Fruit fly (Drosophila melanogaster) whole organism, embryonic: ENCODE measurements around the gene alpha-Spec.

ENCODE experiments used
- ATbp ChIP-seq: fragments of 200-800 bp; sonication (Bioruptor generic); optimal IDR thresholded peaks from 2 replicates; lab custom pipeline; 2017; ENCODE audit warnings: missing biosample characterization, mild to moderate bottlenecking, missing genetic modification characterization, missing genetic modification reagents
- CG11398 ChIP-seq: fragments of 200-800 bp; sonication (Bioruptor generic); optimal IDR thresholded peaks from 2 replicates; lab custom pipeline; 2016; ENCODE audit warnings: missing biosample characterization, missing genetic modification characterization
- CG12155 ChIP-seq: fragments of 200-800 bp; sonication (Bioruptor generic); optimal IDR thresholded peaks from 3 replicates; lab custom pipeline; 2016; ENCODE audit warnings: missing biosample characterization, missing genetic modification characterization
- CG16779 ChIP-seq: fragments of 200-800 bp; sonication (Bioruptor generic); IDR thresholded peaks from 2 replicates; pipeline ENCODE4 v1.3.6; 2022; ENCODE audit warnings: missing biosample characterization, missing genetic modification characterization
- CG18011 ChIP-seq: fragments of 200-800 bp; sonication (Bioruptor generic); optimal IDR thresholded peaks from 2 replicates; lab custom pipeline; 2017; ENCODE audit warnings: missing biosample characterization, missing genetic modification characterization, mild to moderate bottlenecking, moderate library complexity, missing genotype
- CG18476 ChIP-seq: fragments of 200-800 bp; sonication (Bioruptor generic); optimal IDR thresholded peaks from 2 replicates; lab custom pipeline; 2016; ENCODE audit warnings: missing biosample characterization, mild to moderate bottlenecking, missing genetic modification characterization
- CG2129 ChIP-seq: fragments of 200-800 bp; sonication (Bioruptor generic); IDR thresholded peaks from 2 replicates; pipeline ENCODE4 v1.3.6; 2022; ENCODE audit warnings: missing biosample characterization, missing genetic modification characterization; ENCODE audit not compliant: partially characterized antibody
- CG2678 ChIP-seq: fragments of 200-800 bp; sonication (Bioruptor generic); optimal IDR thresholded peaks from 3 replicates; lab custom pipeline; 2019; ENCODE audit warnings: missing biosample characterization, mild to moderate bottlenecking, missing genetic modification characterization, moderate library complexity
- CG31441 ChIP-seq: fragments of 200-800 bp; sonication (Bioruptor generic); IDR thresholded peaks from 2 replicates; pipeline ENCODE4 v1.3.6; 2022; ENCODE audit warnings: missing biosample characterization, missing genetic modification characterization
- CG3163 ChIP-seq: fragments of 200-800 bp; sonication (Bioruptor generic); optimal IDR thresholded peaks from 3 replicates; lab custom pipeline; 2016; ENCODE audit warnings: missing biosample characterization, missing genetic modification characterization
- CG42726 ChIP-seq: fragments of 200-800 bp; sonication (Bioruptor generic); IDR thresholded peaks from 2 replicates; pipeline ENCODE4 v1.3.6; 2022; ENCODE audit warnings: missing biosample characterization, missing genetic modification characterization; ENCODE audit not compliant: partially characterized antibody
- CG6254 ChIP-seq: fragments of 200-800 bp; sonication (Bioruptor generic); optimal IDR thresholded peaks from 3 replicates; lab custom pipeline; 2017; ENCODE audit warnings: mild to moderate bottlenecking, missing biosample characterization, missing genetic modification reagents, missing genetic modification characterization
- CG6791 ChIP-seq: fragments of 200-800 bp; sonication (Bioruptor generic); IDR thresholded peaks from 3 replicates; pipeline ENCODE4 v1.3.6; 2022; ENCODE audit warnings: missing biosample characterization, missing genetic modification characterization; ENCODE audit not compliant: partially characterized antibody
- CG8290 ChIP-seq, 3 experiments: fragments of 200-800 bp; sonication (Bioruptor generic); optimal IDR thresholded peaks; 2 replicates each; lab custom pipeline; 2016 to 2019; ENCODE audit warnings: missing biosample characterization in 3 of 3, missing genetic modification characterization in 3 of 3, mild to moderate bottlenecking in 2 of 3, moderate library complexity in 1 of 3
- Hey ChIP-seq: fragments of 200-800 bp; sonication (Bioruptor generic); optimal IDR thresholded peaks from 3 replicates; lab custom pipeline; 2018; ENCODE audit warnings: missing biosample characterization, mild to moderate bottlenecking, missing genetic modification characterization
- Hr39 ChIP-seq: fragments of >200 bp; optimal IDR thresholded peaks from 2 replicates; lab custom pipeline; 2017
- Mes4 ChIP-seq: fragments of 200-800 bp; sonication (Bioruptor generic); optimal IDR thresholded peaks from 2 replicates; lab custom pipeline; 2016; ENCODE audit warnings: missing biosample characterization, missing genetic modification characterization
- NC2β ChIP-seq: fragments of 200-800 bp; sonication (Bioruptor generic); optimal IDR thresholded peaks from 2 replicates; lab custom pipeline; 2016; ENCODE audit warnings: missing biosample characterization, missing genetic modification characterization
- NFAT ChIP-seq: fragments of 200-800 bp; sonication (Bioruptor generic); IDR thresholded peaks from 2 replicates; pipeline ENCODE4 v1.3.6; 2022; ENCODE audit warnings: missing biosample characterization, missing genetic modification characterization
- Neu2 ChIP-seq: fragments of 200-800 bp; sonication (Bioruptor generic); optimal IDR thresholded peaks from 3 replicates; lab custom pipeline; 2016; ENCODE audit warnings: missing biosample characterization, missing genetic modification characterization, borderline replicate concordance
- NfI ChIP-seq: fragments of 200-800 bp; sonication (Bioruptor generic); optimal IDR thresholded peaks from 3 replicates; lab custom pipeline; 2018; ENCODE audit warnings: missing biosample characterization, mild to moderate bottlenecking, missing genetic modification characterization, moderate library complexity
- Oli ChIP-seq: fragments of 200-800 bp; sonication (Bioruptor generic); optimal IDR thresholded peaks from 2 replicates; lab custom pipeline; 2018; ENCODE audit warnings: missing biosample characterization, mild to moderate bottlenecking, missing genetic modification characterization, moderate library complexity
- Scr ChIP-seq: fragments of 200-800 bp; sonication (Bioruptor generic); IDR thresholded peaks from 2 replicates; pipeline ENCODE4 v1.3.6; 2022; ENCODE audit warnings: missing biosample characterization, missing genetic modification characterization; ENCODE audit not compliant: partially characterized antibody
- Sin3A ChIP-seq: fragments of >200 bp; optimal IDR thresholded peaks from 2 replicates; lab custom pipeline; 2018
- Sox102F ChIP-seq: fragments of 200-800 bp; sonication (Bioruptor generic); optimal IDR thresholded peaks from 2 replicates; lab custom pipeline; 2018; ENCODE audit warnings: missing biosample characterization, mild to moderate bottlenecking, missing genetic modification characterization, moderate library complexity
- Stat92E ChIP-seq, 3 experiments: fragments of >200 bp in 2 of 3; fragments of 200-800 bp in 1 of 3; sonication (Bioruptor generic) in 1 of 3; optimal IDR thresholded peaks; 2 replicates each; lab custom pipeline; 2017 to 2019; ENCODE audit warnings: missing biosample characterization in 3 of 3, missing genetic modification characterization in 3 of 3, mild to moderate bottlenecking in 1 of 3, moderate library complexity in 1 of 3
- Trl ChIP-seq, 3 experiments: fragments of >200 bp in 2 of 3; fragments of 200-800 bp in 1 of 3; sonication (Bioruptor generic) in 1 of 3; optimal IDR thresholded peaks; 2 replicates in 1 of 3; 3 replicates in 2 of 3; lab custom pipeline; 2016 to 2017; ENCODE audit warnings: missing biosample characterization in 1 of 3, missing genetic modification characterization in 1 of 3
- Usf ChIP-seq: fragments of 200-800 bp; sonication (Bioruptor generic); optimal IDR thresholded peaks from 2 replicates; lab custom pipeline; 2017; ENCODE audit warnings: missing genotype, missing biosample characterization, missing genetic modification characterization
- bowl ChIP-seq: fragments of 200-800 bp; sonication (Bioruptor generic); IDR thresholded peaks from 2 replicates; pipeline ENCODE4 v1.3.6; 2022; ENCODE audit warnings: missing biosample characterization, missing genetic modification characterization
- corto ChIP-seq: fragments of 200-800 bp; sonication (Bioruptor generic); optimal IDR thresholded peaks from 2 replicates; lab custom pipeline; 2016; ENCODE audit warnings: missing biosample characterization, mild to moderate bottlenecking, missing genetic modification characterization, moderate library complexity
- crol ChIP-seq: fragments of 200-800 bp; sonication (Bioruptor generic); IDR thresholded peaks from 2 replicates; pipeline ENCODE4 v1.3.6; 2022; ENCODE audit warnings: missing biosample characterization, missing genetic modification characterization
- dmrt11E ChIP-seq: fragments of 200-800 bp; sonication (Bioruptor generic); optimal IDR thresholded peaks from 3 replicates; lab custom pipeline; 2018; ENCODE audit warnings: missing biosample characterization, mild to moderate bottlenecking, missing genetic modification characterization, moderate library complexity
- dmrt99B ChIP-seq: fragments of 200-800 bp; sonication (Bioruptor generic); optimal IDR thresholded peaks from 2 replicates; lab custom pipeline; 2018; ENCODE audit warnings: missing biosample characterization, mild to moderate bottlenecking, missing genetic modification characterization, moderate library complexity
- dpn ChIP-seq, 2 experiments: fragments of 200-800 bp; sonication (Bioruptor generic); optimal IDR thresholded peaks; 3 replicates each; lab custom pipeline; 2016; ENCODE audit warnings: missing biosample characterization in 2 of 2, missing genetic modification characterization in 2 of 2
- gce ChIP-seq: fragments of 200-800 bp; sonication (Bioruptor generic); IDR thresholded peaks from 3 replicates; pipeline ENCODE4 v1.3.6; 2022; ENCODE audit warnings: missing biosample characterization, missing genetic modification characterization
- gcm2 ChIP-seq: fragments of 200-800 bp; sonication (Bioruptor generic); optimal IDR thresholded peaks from 2 replicates; lab custom pipeline; 2016; ENCODE audit warnings: missing biosample characterization, missing genetic modification characterization
- gsb ChIP-seq: fragments of 200-800 bp; sonication (Bioruptor generic); IDR thresholded peaks from 2 replicates; pipeline ENCODE4 v1.3.6; 2022; ENCODE audit warnings: missing biosample characterization, missing genetic modification characterization
- insv ChIP-seq, 2 experiments: fragments of 200-800 bp; sonication (Bioruptor generic); optimal IDR thresholded peaks; 3 replicates each; lab custom pipeline; 2016 to 2018; ENCODE audit warnings: missing biosample characterization in 2 of 2, missing genetic modification characterization in 2 of 2
- inv ChIP-seq: fragments of 200-800 bp; sonication (Bioruptor generic); IDR thresholded peaks from 2 replicates; pipeline ENCODE4 v1.3.6; 2022; ENCODE audit warnings: missing biosample characterization, missing genetic modification characterization; ENCODE audit not compliant: partially characterized antibody
- jing ChIP-seq: fragments of 200-800 bp; sonication (Bioruptor generic); optimal IDR thresholded peaks from 2 replicates; lab custom pipeline; 2018; ENCODE audit warnings: missing biosample characterization, mild to moderate bottlenecking, missing genetic modification characterization
- psq ChIP-seq: fragments of 200-800 bp; sonication (Bioruptor generic); optimal IDR thresholded peaks from 2 replicates; lab custom pipeline; 2017; ENCODE audit warnings: missing biosample characterization, missing genetic modification characterization
- scrt ChIP-seq: fragments of 200-800 bp; sonication (Bioruptor generic); optimal IDR thresholded peaks from 2 replicates; lab custom pipeline; 2018; ENCODE audit warnings: missing biosample characterization, mild to moderate bottlenecking, missing genetic modification characterization, moderate library complexity
- sens-2 ChIP-seq: fragments of 200-800 bp; sonication (Bioruptor generic); IDR thresholded peaks from 2 replicates; pipeline ENCODE4 v1.3.6; 2022; ENCODE audit warnings: missing biosample characterization, missing genetic modification characterization
- shn ChIP-seq: fragments of 200-800 bp; sonication (Bioruptor generic); optimal IDR thresholded peaks from 3 replicates; lab custom pipeline; 2016; ENCODE audit warnings: missing biosample characterization, missing genetic modification characterization
- ttk ChIP-seq: fragments of 200-800 bp; sonication (Bioruptor generic); IDR thresholded peaks from 2 replicates; pipeline ENCODE4 v2.1.2; 2022; ENCODE audit warnings: missing biosample characterization, missing genetic modification characterization
- tup ChIP-seq: fragments of 200-800 bp; sonication (Bioruptor generic); optimal IDR thresholded peaks from 2 replicates; lab custom pipeline; 2016; ENCODE audit warnings: missing biosample characterization, mild to moderate bottlenecking, missing genetic modification characterization, moderate library complexity
- vfl ChIP-seq: fragments of 200-800 bp; sonication (Bioruptor generic); optimal IDR thresholded peaks from 2 replicates; lab custom pipeline; 2016; ENCODE audit warnings: missing biosample characterization, missing genetic modification characterization

The alpha-Spec gene

dm6 chr3L:1774713-1775648 lies 20.1 kb downstream of the alpha-Spec start, which contains the start of the genes CG13933 and PolD2 (continued):
- peak; percentile 83 for TF ChIP-seq Scr (GFP tag; lab: Robert Waterston, UW)
- TF ChIP-seq gcm2 (GFP tag; lab: Kevin White, UChicago), result peak; percentile 65
- no peak for TF ChIP-seq Trl (optimal IDR thresholded peaks at IDR 0.05; lab: Kevin White, UChicago)
- TF ChIP-seq Trl (GFP tag; optimal IDR thresholded peaks at IDR 0.05; lab: Kevin White, UChicago), result peak; percentile 64
- peak; percentile 99 for TF ChIP-seq bowl
- peak; percentile 83 for TF ChIP-seq CG6791 (GFP tag; lab: Robert Waterston, UW)
- peak; percentile 99 for TF ChIP-seq dmrt11E (tag; lab: Kevin White, UChicago)
- peak; percentile 77 for TF ChIP-seq CG18476
- peak in 1 of 2 experiments; percentile 67 for TF ChIP-seq insv (GFP tag; optimal IDR thresholded peaks at IDR 0.05; lab: Kevin White, UChicago)
- TF ChIP-seq Hey (tag; lab: Kevin White, UChicago), result no peak
- TF ChIP-seq dpn (GFP tag; optimal IDR thresholded peaks at IDR 0.05; lab: Kevin White, UChicago), result peak; percentile 53 to 98
- TF ChIP-seq scrt (GFP tag; lab: Kevin White, UChicago), result no peak
- peak; percentile 99 for TF ChIP-seq Sox102F (GFP tag; lab: Kevin White, UChicago)
- TF ChIP-seq Oli, result peak; percentile 99
- TF ChIP-seq CG2129 (GFP tag; lab: Robert Waterston, UW), result peak; percentile 25
- peak; percentile 67 for TF ChIP-seq vfl (GFP tag; lab: Kevin White, UChicago)
- peak; percentile 23 for TF ChIP-seq shn (GFP tag; lab: Kevin White, UChicago)
- TF ChIP-seq Usf (GFP tag; lab: Kevin White, UChicago), result peak; percentile 94
- peak; percentile 45 for TF ChIP-seq CG6254 (GFP tag; lab: Kevin White, UChicago)
- no peak for TF ChIP-seq Sin3A (lab: Kevin White, UChicago)
- TF ChIP-seq NC2β (GFP tag; lab: Kevin White, UChicago), result peak; percentile 67
- peak; percentile 99 for TF ChIP-seq sens-2 (GFP tag; lab: Robert Waterston, UW)
- TF ChIP-seq CG2678, result peak; percentile 92
- TF ChIP-seq psq, result peak; percentile 92
- peak; percentile 97 for TF ChIP-seq ttk
- TF ChIP-seq Hr39 (lab: Kevin White, UChicago), result no peak
- TF ChIP-seq ATbp (GFP tag; lab: Kevin White, UChicago), result no peak
- TF ChIP-seq jing (GFP tag; lab: Kevin White, UChicago), result peak; percentile 80
- TF ChIP-seq tup, result peak; percentile 90
- peak; percentile 81 for TF ChIP-seq CG16779 (GFP tag; lab: Robert Waterston, UW)
- peak in 1 of 3 experiments; percentile 95 for TF ChIP-seq Stat92E (GFP tag; optimal IDR thresholded peaks at IDR 0.05; lab: Kevin White, UChicago)
- peak; percentile 95 for TF ChIP-seq CG12155 (GFP tag; lab: Kevin White, UChicago)
- TF ChIP-seq CG18011, result peak; percentile 88
- peak; percentile 64 for TF ChIP-seq inv (GFP tag; lab: Robert Waterston, UW)
- peak; percentile 56 for TF ChIP-seq Mes4 (GFP tag; lab: Kevin White, UChicago)
- no peak; the same call in 1 of the 2 replicates for TF ChIP-seq CG31441 (GFP tag; lab: Robert Waterston, UW)
- peak; percentile 50 for TF ChIP-seq CG3163 (GFP tag; lab: Kevin White, UChicago)
- peak; percentile 79 for TF ChIP-seq CG11398 (GFP tag; lab: Kevin White, UChicago)
- TF ChIP-seq gce (GFP tag; lab: Robert Waterston, UW), result peak; percentile 89
- TF ChIP-seq Neu2, result no peak
- TF ChIP-seq dmrt99B (tag; lab: Kevin White, UChicago), result no peak
- TF ChIP-seq corto (GFP tag; lab: Kevin White, UChicago), result no peak
- no peak for TF ChIP-seq CG8290 (GFP tag; optimal IDR thresholded peaks at IDR 0.05; lab: Kevin White, UChicago)
- no peak for TF ChIP-seq CG8290 (tag; optimal IDR thresholded peaks at IDR 0.05; lab: Kevin White, UChicago)
- no peak for TF ChIP-seq CG42726 (GFP tag; lab: Robert Waterston, UW)
- peak; percentile 98 for TF ChIP-seq NfI
- TF ChIP-seq gsb, result peak; percentile 96
- TF ChIP-seq crol (GFP tag; lab: Robert Waterston, UW), result peak; percentile 82
- TF ChIP-seq NFAT (GFP tag; lab: Robert Waterston, UW), result peak; percentile 91
